Worm (Caenorhabditis elegans) whole organism, L1 larva: ENCODE measurements around the gene C06E1.11.

Experiments
- ama-1 ChIP-seq: fragments of 150-350 bp; optimal IDR thresholded peaks from 2 replicates; lab custom pipeline; 2014
- blmp-1 ChIP-seq: fragments of 150-350 bp; optimal IDR thresholded peaks from 2 replicates; lab custom pipeline; 2014; ENCODE audit warnings: missing biosample characterization, missing genetic modification characterization
- ceh-63 ChIP-seq: fragments of 200-800 bp; sonication (Bioruptor generic); optimal IDR thresholded peaks from 2 replicates; lab custom pipeline; 2018; ENCODE audit warnings: mild to moderate bottlenecking, missing genetic modification characterization, missing compliant biosample characterization
- ceh-90 ChIP-seq: sonication (generic microtip); optimal IDR thresholded peaks from 2 replicates; lab custom pipeline; 2016; ENCODE audit warnings: missing genetic modification characterization, missing compliant biosample characterization
- efl-3 ChIP-seq: fragments of 200-800 bp; sonication (Bioruptor generic); optimal IDR thresholded peaks from 2 replicates; lab custom pipeline; 2018; ENCODE audit warnings: mild to moderate bottlenecking, missing genetic modification characterization, missing compliant biosample characterization
- egl-27 ChIP-seq, 2 experiments: fragments of 150-350 bp in 1 of 2; sonication (generic microtip); optimal IDR thresholded peaks; 3 replicates each; lab custom pipeline; 2017 to 2018; ENCODE audit warnings: missing biosample characterization in 2 of 2, missing genetic modification characterization in 2 of 2, missing genetic modification reagents in 2 of 2
- elt-3 ChIP-seq, 6 experiments: fragments of 150-350 bp in 1 of 6; sonication (generic microtip); optimal IDR thresholded peaks; 2 replicates each; lab custom pipeline; 2017 to 2018; ENCODE audit warnings: missing biosample characterization in 6 of 6, missing genetic modification characterization in 6 of 6, inconsistent platforms in 1 of 6
- irx-1 ChIP-seq: sonication (generic microtip); optimal IDR thresholded peaks from 2 replicates; lab custom pipeline; 2016; ENCODE audit warnings: missing genetic modification characterization, missing compliant biosample characterization
- lin-14 ChIP-seq: fragments of 200-800 bp; sonication (Bioruptor generic); optimal IDR thresholded peaks from 2 replicates; lab custom pipeline; 2018; ENCODE audit warnings: mild to moderate bottlenecking, missing genetic modification characterization, moderate library complexity, missing compliant biosample characterization
- mep-1 ChIP-seq: fragments of 150-350 bp; optimal IDR thresholded peaks from 2 replicates; lab custom pipeline; 2014; ENCODE audit warnings: missing biosample characterization, missing genetic modification characterization
- nhr-28 ChIP-seq: fragments of 150-350 bp; optimal IDR thresholded peaks from 2 replicates; lab custom pipeline; 2014; ENCODE audit warnings: missing biosample characterization, missing genetic modification characterization
- nhr-84 ChIP-seq: sonication (generic microtip); optimal IDR thresholded peaks from 2 replicates; lab custom pipeline; 2017; ENCODE audit warnings: missing biosample characterization, missing genetic modification characterization
- nhr-85 ChIP-seq: sonication (generic microtip); peaks from one replicate; lab custom pipeline; 2016; ENCODE audit warnings: missing genetic modification characterization, inconsistent platforms, missing compliant biosample characterization
- sptf-1 ChIP-seq: fragments of 150-350 bp; optimal IDR thresholded peaks from 2 replicates; lab custom pipeline; 2014; ENCODE audit warnings: missing biosample characterization, missing genetic modification characterization

Gene C06E1.11

DNA sequence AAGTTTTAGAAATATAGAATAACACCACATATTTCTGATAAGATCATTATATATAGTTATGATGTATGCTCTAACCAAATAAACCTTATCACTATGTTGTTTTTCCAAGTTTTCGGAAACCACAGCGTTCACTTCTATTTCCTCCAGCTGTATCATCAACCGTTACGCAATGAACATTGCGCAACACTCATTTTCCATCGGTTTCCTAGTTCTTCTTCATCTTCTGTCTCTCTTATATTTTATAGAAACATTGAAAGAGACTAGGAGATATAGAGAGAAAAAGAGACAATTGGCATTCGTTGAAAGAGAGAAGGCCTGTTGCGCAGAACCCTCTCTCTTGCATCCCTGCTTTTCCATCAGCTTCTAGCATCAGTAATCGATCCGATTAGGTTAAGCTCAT is 42.2 kb downstream of the C06E1.11 start:
- TF ChIP-seq ceh-63 (GFP tag; lab: Kevin White, UChicago) (no peak), blmp-1 (peak; percentile 56)
- TF ChIP-seq, all 84 proteins: peak for 1

DNA sequence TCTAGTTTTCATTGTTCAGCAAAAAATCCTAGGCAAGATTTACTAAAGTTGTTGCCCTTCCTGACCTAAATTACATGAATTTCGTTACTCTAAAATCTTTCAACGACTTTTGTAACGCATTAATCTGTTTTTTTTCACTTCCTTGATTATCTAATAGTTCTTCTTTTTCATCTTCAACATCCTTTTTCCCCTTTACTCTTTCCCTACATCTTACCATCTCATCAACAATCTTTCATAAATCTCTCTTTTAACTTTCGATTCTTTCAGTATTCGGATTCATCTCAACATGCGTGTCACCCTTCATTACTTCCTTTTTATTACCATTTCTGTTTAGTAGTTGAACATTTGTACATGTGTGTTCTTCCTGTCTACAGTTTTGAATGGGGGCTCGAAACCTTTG is 42.6 kb downstream of the C06E1.11 start:
- TF ChIP-seq irx-1 (tag; lab: Kevin White, UChicago) (no peak), nhr-84 (no peak), nhr-28 (tag; lab: Kevin White, UChicago) (no peak), blmp-1 (peak; percentile 8), nhr-85 (tag; lab: Kevin White, UChicago) (peak; percentile 58)

DNA sequence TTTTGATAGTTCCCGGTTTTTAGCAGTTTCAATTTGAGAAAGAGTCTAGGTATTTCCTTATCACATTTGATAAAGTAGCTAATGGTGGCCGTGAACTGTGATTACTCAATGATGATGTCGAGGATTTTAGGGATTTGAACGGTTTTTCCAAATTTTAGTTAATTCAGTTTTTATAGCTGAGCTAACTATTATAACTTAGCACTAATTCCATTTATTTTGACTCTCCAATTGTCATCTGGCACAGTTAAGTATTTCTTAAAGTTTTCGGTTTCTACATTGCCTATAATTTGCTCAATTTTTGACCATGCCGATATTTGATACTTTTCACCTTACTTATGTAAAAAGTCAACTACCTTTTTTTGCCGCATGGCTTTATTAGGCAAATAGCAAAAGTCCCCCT is 43.2 kb downstream of the C06E1.11 start:
- TF ChIP-seq elt-3 (tag; optimal IDR thresholded peaks at IDR 0.05; lab: Kevin White, UChicago) (peak in 1 of 6 experiments; percentile 13), ama-1 (lab: Kevin White, UChicago) (no peak)

DNA sequence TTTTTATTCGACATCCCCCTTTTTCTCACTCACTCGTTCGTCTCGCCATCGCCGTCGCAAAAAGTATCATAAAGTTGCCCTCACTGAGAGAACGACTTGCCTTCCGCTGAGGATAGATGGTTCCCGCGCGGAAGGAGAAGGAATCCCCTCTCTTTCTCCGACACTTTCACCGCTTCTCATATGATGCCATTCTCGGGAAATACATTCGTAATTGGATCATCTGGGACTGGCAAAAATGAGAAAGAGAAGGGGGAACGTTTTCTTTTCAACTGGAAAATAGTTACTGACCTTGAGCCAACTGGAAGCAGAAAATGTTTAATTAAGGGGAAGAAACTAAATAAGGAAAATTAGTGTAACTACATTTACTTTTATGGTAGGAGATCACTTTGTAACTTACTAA is 44.6 kb downstream of the C06E1.11 start:
- no peak for TF ChIP-seq ama-1 (lab: Kevin White, UChicago)
- TF ChIP-seq ceh-90 (tag; lab: Kevin White, UChicago), result no peak
- peak; percentile 23 for TF ChIP-seq mep-1 (tag; lab: Kevin White, UChicago)
- peak; percentile 91 for TF ChIP-seq blmp-1
- TF ChIP-seq efl-3 (GFP tag; lab: Kevin White, UChicago), result no peak
- TF ChIP-seq lin-14 (GFP tag; lab: Kevin White, UChicago), result peak; percentile 32
- no peak for TF ChIP-seq egl-27 (tag; optimal IDR thresholded peaks at IDR 0.05; lab: Kevin White, UChicago)

- no peak for TF ChIP-seq sptf-1 (tag; lab: Kevin White, UChicago)
Measured at ce11 chrIII:8570289-8570688, 46.2 kb downstream of the C06E1.11 start.
